Fruit fly (Drosophila melanogaster): ENCODE results near the gene CG3097.

dm6 chrX:5804377-5804776, 33.8 kb upstream of the CG3097 start, which contains the start of gene Cpr5C:
- TF ChIP-seq CG15710 (tag; optimal IDR thresholded peaks at IDR 0.05) (no peak), CG8159 (tag; optimal IDR thresholded peaks at IDR 0.05) (no peak), Ets98B (GFP tag; IDR thresholded peaks at IDR 0.05) (no peak), EcR (GFP tag; optimal IDR thresholded peaks at IDR 0.05) (no peak)
